Fruit fly (Drosophila melanogaster): ENCODE data around the gene CG15525.

CG15525 gene

dm6 chr3R:30021009-30021408 is 23.5 kb upstream of the CG15525 start (continued):
- TF ChIP-seq en (GFP tag; optimal IDR thresholded peaks at IDR 0.05) (no peak), D (optimal IDR thresholded peaks at IDR 0.05) (no peak), D (GFP tag; optimal IDR thresholded peaks at IDR 0.05) (peak; percentile 17), zfh1 (GFP tag; IDR thresholded peaks at IDR 0.05) (0 out of 3 replicates have a peak, but pooled peaks have one; percentile 46), sc (optimal IDR thresholded peaks at IDR 0.05) (no peak), sc (GFP tag; optimal IDR thresholded peaks at IDR 0.05) (no peak), org-1 (GFP tag; optimal IDR thresholded peaks at IDR 0.05) (peak; percentile 8), CG17912 (GFP tag; optimal IDR thresholded peaks at IDR 0.05) (no peak), az2 (GFP tag; optimal IDR thresholded peaks at IDR 0.05) (peak; percentile 3), CG1603 (tag; optimal IDR thresholded peaks at IDR 0.05) (no peak), CG14860 (GFP tag; IDR thresholded peaks at IDR 0.05; ENCODE audit: partially characterized antibody) (no peak), CG12155 (GFP tag; optimal IDR thresholded peaks at IDR 0.05) (peak; percentile 10), Xbp1 (GFP tag; optimal IDR thresholded peaks at IDR 0.05) (peak; percentile 29), prd (optimal IDR thresholded peaks at IDR 0.05) (no peak), prd (GFP tag; IDR thresholded peaks at IDR 0.05) (peak; percentile 47; the same call in 1 of the 3 replicates), CG2712 (tag; optimal IDR thresholded peaks at IDR 0.05) (peak; percentile 30), CG18262 (tag; optimal IDR thresholded peaks at IDR 0.05) (peak; percentile 32), CG4424 (GFP tag; optimal IDR thresholded peaks at IDR 0.05) (peak; percentile 29), CG10321 (GFP tag; IDR thresholded peaks at IDR 0.05) (no peak), Meics (GFP tag; optimal IDR thresholded peaks at IDR 0.05) (peak; percentile 37), CG18764 (GFP tag; optimal IDR thresholded peaks at IDR 0.05) (no peak), CG1832 (GFP tag; optimal IDR thresholded peaks at IDR 0.05) (no peak), hkb (optimal IDR thresholded peaks at IDR 0.05) (no peak), hkb (GFP tag; IDR thresholded peaks at IDR 0.05) (no peak), Dip3 (GFP tag; optimal IDR thresholded peaks at IDR 0.05) (no peak), stc (GFP tag; IDR thresholded peaks at IDR 0.05) (peak; percentile 9; the same call in 1 of the 2 replicates), slbo (GFP tag; IDR thresholded peaks at IDR 0.05) (peak; percentile 34; the same call in 1 of the 2 replicates), Ptx1 (GFP tag; IDR thresholded peaks at IDR 0.05) (0 out of 2 replicates have a peak, but pooled peaks have one; percentile 31), salm (tag; optimal IDR thresholded peaks at IDR 0.05) (no peak), jigr1 (GFP tag; IDR thresholded peaks at IDR 0.05) (0 out of 3 replicates have a peak, but pooled peaks have one; percentile 21), CG32532 (GFP tag; IDR thresholded peaks at IDR 0.05) (peak; percentile 27; the same call in 1 of the 2 replicates), Awh (GFP tag; IDR thresholded peaks at IDR 0.05) (0 out of 2 replicates have a peak, but pooled peaks have one; percentile 46), lbe (GFP tag; optimal IDR thresholded peaks at IDR 0.05) (no peak), ash1 (GFP tag; optimal IDR thresholded peaks at IDR 0.05) (no peak), tap (tag; optimal IDR thresholded peaks at IDR 0.05) (no peak), CoRest (tag; optimal IDR thresholded peaks at IDR 0.05) (peak; percentile 6), bcd (GFP tag; optimal IDR thresholded peaks at IDR 0.05) (peak; percentile 21), pan (optimal IDR thresholded peaks at IDR 0.05) (no peak), pan (GFP tag; optimal IDR thresholded peaks at IDR 0.05 in 1 of 2, IDR thresholded peaks at IDR 0.05 in 1 of 2) (peak in 1 of 2 experiments; percentile 29), grau (tag; optimal IDR thresholded peaks at IDR 0.05) (peak; percentile 23), ems (GFP tag; optimal IDR thresholded peaks at IDR 0.05) (no peak), CG2678 (tag; optimal IDR thresholded peaks at IDR 0.05) (peak; percentile 38), CG8924 (tag; optimal IDR thresholded peaks at IDR 0.05) (peak; percentile 8), Med (GFP tag) (peak; percentile 22), gsb-n (tag; optimal IDR thresholded peaks at IDR 0.05) (no peak), CG1647 (GFP tag; optimal IDR thresholded peaks at IDR 0.05) (no peak), CG8388 (GFP tag; optimal IDR thresholded peaks at IDR 0.05) (no peak), pfk (GFP tag; optimal IDR thresholded peaks at IDR 0.05) (no peak), CG9817 (tag; optimal IDR thresholded peaks at IDR 0.05) (peak; percentile 17), Hr51 (GFP tag; optimal IDR thresholded peaks at IDR 0.05) (peak in 1 of 2 experiments; percentile 50), ind (GFP tag; optimal IDR thresholded peaks at IDR 0.05) (no peak), nmo (GFP tag; optimal IDR thresholded peaks at IDR 0.05) (peak; percentile 12)
